Worm (Caenorhabditis elegans) whole organism, L4 larva: ENCODE measurements around the gene dmd-5.

Experiments
- F44E2.7 ChIP-seq: fragments of 200-800 bp; sonication (Bioruptor generic); IDR thresholded peaks from 2 replicates; pipeline ENCODE4 v2.1.2; 2022; ENCODE audit warnings: missing genetic modification characterization, missing compliant biosample characterization
- T20F7.1 ChIP-seq: fragments of 200-800 bp; sonication (Bioruptor generic); optimal IDR thresholded peaks from 2 replicates; lab custom pipeline; 2018; ENCODE audit warnings: mild to moderate bottlenecking, missing genetic modification characterization, missing compliant biosample characterization
- T26A8.4 ChIP-seq: fragments of 200-800 bp; sonication (Bioruptor generic); IDR thresholded peaks from 2 replicates; pipeline ENCODE4 v1.3.6; 2022; ENCODE audit warnings: missing genetic modification characterization, missing compliant biosample characterization
- Y48G9A.11 ChIP-seq: fragments of 200-800 bp; sonication (Bioruptor generic); IDR thresholded peaks from 2 replicates; pipeline ENCODE4 v1.3.6; 2022; ENCODE audit warnings: missing genetic modification reagents, missing genetic modification characterization, missing compliant biosample characterization
- ZK337.2 ChIP-seq: fragments of 200-800 bp; sonication (Bioruptor generic); IDR thresholded peaks from 2 replicates; pipeline ENCODE4 v1.3.6; 2022; ENCODE audit warnings: missing genetic modification reagents, missing genetic modification characterization, missing compliant biosample characterization
- aha-1 ChIP-seq: fragments of 150-350 bp; peaks from one replicate; lab custom pipeline; 2014; ENCODE audit warnings: missing biosample characterization, missing genetic modification characterization
- ama-1 ChIP-seq: fragments of 150-350 bp; optimal IDR thresholded peaks from 2 replicates; lab custom pipeline; 2014; ENCODE audit warnings: inconsistent platforms, mixed read lengths
- arid-1 ChIP-seq: fragments of 200-800 bp; sonication (Bioruptor generic); conservative IDR thresholded peaks from 2 replicates; pipeline ENCODE4 v1.3.6; 2022; ENCODE audit warnings: missing genetic modification reagents, missing genetic modification characterization, missing compliant biosample characterization
- ceh-20 ChIP-seq: fragments of 200-800 bp; sonication (Bioruptor generic); IDR thresholded peaks from 2 replicates; pipeline ENCODE4 v1.3.6; 2022; ENCODE audit warnings: missing genetic modification reagents, missing genetic modification characterization, missing compliant biosample characterization
- ceh-28 ChIP-seq: fragments of 150-350 bp; optimal IDR thresholded peaks from 2 replicates; lab custom pipeline; 2014; ENCODE audit warnings: missing biosample characterization, missing genetic modification reagents, missing genetic modification characterization
- ceh-32 ChIP-seq: sonication (generic microtip); optimal IDR thresholded peaks from 2 replicates; lab custom pipeline; 2016; ENCODE audit warnings: mild to moderate bottlenecking, missing genetic modification characterization, missing compliant biosample characterization; ENCODE audit not compliant: poor library complexity
- ctbp-1 ChIP-seq: fragments of 200-800 bp; sonication (Bioruptor generic); IDR thresholded peaks from 2 replicates; pipeline ENCODE4 v1.3.6; 2022; ENCODE audit warnings: missing genetic modification reagents, missing genetic modification characterization, missing compliant biosample characterization
- daf-12 ChIP-seq: fragments of 150-350 bp; optimal IDR thresholded peaks from 2 replicates; lab custom pipeline; 2014; ENCODE audit warnings: missing biosample characterization, missing genetic modification reagents, missing genetic modification characterization
- dmd-9 ChIP-seq: fragments of 200-800 bp; sonication (Bioruptor generic); IDR thresholded peaks from 2 replicates; pipeline ENCODE4 v1.3.6; 2022; ENCODE audit warnings: missing genetic modification reagents, missing genetic modification characterization, missing compliant biosample characterization
- dpl-1 ChIP-seq: fragments of 150-350 bp; optimal IDR thresholded peaks from 2 replicates; lab custom pipeline; 2014; ENCODE audit warnings: missing biosample characterization, missing genetic modification reagents, missing genetic modification characterization
- fos-1 ChIP-seq: fragments of 150-350 bp; optimal IDR thresholded peaks from 2 replicates; lab custom pipeline; 2014; ENCODE audit warnings: missing biosample characterization, missing genetic modification characterization
- hlh-11 ChIP-seq: fragments of 200-800 bp; sonication (Bioruptor generic); optimal IDR thresholded peaks from 2 replicates; lab custom pipeline; 2018; ENCODE audit warnings: mild to moderate bottlenecking, missing genetic modification characterization, missing compliant biosample characterization
- lim-7 ChIP-seq: fragments of 200-800 bp; sonication (Bioruptor generic); IDR thresholded peaks from 2 replicates; pipeline ENCODE4 v1.3.6; 2022; ENCODE audit warnings: missing genetic modification characterization, missing compliant biosample characterization
- lin-29 ChIP-seq: fragments of 200-800 bp; sonication (Bioruptor generic); IDR thresholded peaks from 2 replicates; pipeline ENCODE4 v1.3.6; 2022; ENCODE audit warnings: missing genetic modification reagents, missing genetic modification characterization, missing compliant biosample characterization
- lin-38 ChIP-seq: fragments of 200-800 bp; sonication (Bioruptor generic); IDR thresholded peaks from 2 replicates; pipeline ENCODE4 v1.3.6; 2022; ENCODE audit warnings: missing genetic modification reagents, missing genetic modification characterization, missing compliant biosample characterization
- lir-3 ChIP-seq: sonication (generic microtip); optimal IDR thresholded peaks from 2 replicates; lab custom pipeline; 2016; ENCODE audit warnings: mild to moderate bottlenecking, missing genetic modification characterization, missing compliant biosample characterization
- lsy-2 ChIP-seq, 2 experiments: fragments of 150-350 bp in 1 of 2; sonication (generic microtip) in 1 of 2; optimal IDR thresholded peaks; 2 replicates each; lab custom pipeline; 2014 to 2017; ENCODE audit warnings: missing biosample characterization in 2 of 2, missing genetic modification characterization in 2 of 2
- madf-9 ChIP-seq: fragments of 200-800 bp; sonication (Bioruptor generic); conservative IDR thresholded peaks from 2 replicates; pipeline ENCODE4 v1.3.6; 2022; ENCODE audit warnings: missing genetic modification reagents, missing genetic modification characterization, missing compliant biosample characterization
- mdt-29 ChIP-seq: fragments of 200-800 bp; sonication (Bioruptor generic); IDR thresholded peaks from 2 replicates; pipeline ENCODE4 v1.3.6; 2022; ENCODE audit warnings: missing genetic modification reagents, missing genetic modification characterization, missing compliant biosample characterization
- mxl-3 ChIP-seq: fragments of 200-800 bp; sonication (Bioruptor generic); optimal IDR thresholded peaks from 2 replicates; lab custom pipeline; 2018; ENCODE audit warnings: mild to moderate bottlenecking, missing genetic modification characterization, missing compliant biosample characterization
- nhr-10 ChIP-seq: fragments of 150-350 bp; optimal IDR thresholded peaks from 2 replicates; lab custom pipeline; 2014; ENCODE audit warnings: missing biosample characterization, missing genetic modification characterization
- nhr-102 ChIP-seq: sonication (generic microtip); optimal IDR thresholded peaks from 2 replicates; lab custom pipeline; 2016; ENCODE audit warnings: mild to moderate bottlenecking, missing genetic modification characterization, moderate library complexity, missing compliant biosample characterization
- nhr-28 ChIP-seq: fragments of 150-350 bp; optimal IDR thresholded peaks from 2 replicates; lab custom pipeline; 2014; ENCODE audit warnings: missing biosample characterization, missing genetic modification characterization
- nhr-41 ChIP-seq: fragments of 200-800 bp; sonication (Bioruptor generic); IDR thresholded peaks from 2 replicates; pipeline ENCODE4 v1.3.6; 2022; ENCODE audit warnings: missing genetic modification reagents, missing genetic modification characterization, missing compliant biosample characterization
- nhr-42 ChIP-seq: fragments of 200-800 bp; sonication (Bioruptor generic); IDR thresholded peaks from 2 replicates; pipeline ENCODE4 v1.3.6; 2022; ENCODE audit warnings: missing genetic modification characterization, missing compliant biosample characterization
- nhr-76 ChIP-seq: fragments of 150-350 bp; optimal IDR thresholded peaks from 2 replicates; lab custom pipeline; 2014; ENCODE audit warnings: missing biosample characterization, missing genetic modification characterization
- nhr-77 ChIP-seq: fragments of 150-350 bp; optimal IDR thresholded peaks from 2 replicates; lab custom pipeline; 2014; ENCODE audit warnings: missing biosample characterization, missing genetic modification characterization
- pha-4 ChIP-seq, 2 experiments: fragments of 150-350 bp in 1 of 2; fragments of 200-800 bp in 1 of 2; sonication (Bioruptor generic) in 1 of 2; IDR thresholded peaks in 1 of 2; optimal IDR thresholded peaks in 1 of 2; 2 replicates each; pipeline versions ENCODE4 v1.3.6 to Lab custom; 2014 to 2022; ENCODE audit warnings: missing genetic modification characterization in 2 of 2, missing genetic modification reagents in 2 of 2, missing biosample characterization in 1 of 2, missing compliant biosample characterization in 1 of 2
- pqm-1 ChIP-seq: sonication (generic microtip); optimal IDR thresholded peaks from 2 replicates; lab custom pipeline; 2017; ENCODE audit warnings: missing biosample characterization, missing genetic modification characterization
- set-16 ChIP-seq: fragments of 200-800 bp; sonication (Bioruptor generic); IDR thresholded peaks from 2 replicates; pipeline ENCODE4 v1.3.6; 2022; ENCODE audit warnings: missing genetic modification reagents, missing genetic modification characterization, missing compliant biosample characterization
- snpc-1.2 ChIP-seq: fragments of 200-800 bp; sonication (Bioruptor generic); IDR thresholded peaks from 2 replicates; pipeline ENCODE4 v1.3.6; 2022; ENCODE audit warnings: missing genetic modification reagents, missing genetic modification characterization, missing compliant biosample characterization
- spr-1 ChIP-seq: sonication (generic microtip); optimal IDR thresholded peaks from 2 replicates; lab custom pipeline; 2016; ENCODE audit warnings: mild to moderate bottlenecking, missing genetic modification characterization, missing compliant biosample characterization
- tra-1 ChIP-seq: fragments of 200-800 bp; sonication (Bioruptor generic); IDR thresholded peaks from 2 replicates; pipeline ENCODE4 v1.3.6; 2022; ENCODE audit warnings: missing genetic modification reagents, missing genetic modification characterization, missing compliant biosample characterization
- unc-130 ChIP-seq: sonication (generic microtip); optimal IDR thresholded peaks from 2 replicates; lab custom pipeline; 2016; ENCODE audit warnings: missing genetic modification reagents, missing genetic modification characterization, missing compliant biosample characterization
- unc-62 ChIP-seq, 3 experiments: fragments of 150-350 bp in 1 of 3; sonication (generic microtip); optimal IDR thresholded peaks in 2 of 3; peaks in 1 of 3; 1 replicate in 1 of 3; 2 replicates in 2 of 3; lab custom pipeline; 2014 to 2017; ENCODE audit warnings: missing biosample characterization in 3 of 3, missing genetic modification characterization in 3 of 3, missing genetic modification reagents in 3 of 3, missing genotype in 1 of 3
- vab-7 ChIP-seq: fragments of 200-800 bp; sonication (Bioruptor generic); IDR thresholded peaks from 2 replicates; pipeline ENCODE4 v1.3.6; 2022; ENCODE audit warnings: missing genetic modification reagents, missing genetic modification characterization, missing compliant biosample characterization
- zag-1 ChIP-seq: fragments of 150-350 bp; optimal IDR thresholded peaks from 2 replicates; lab custom pipeline; 2014; ENCODE audit warnings: missing biosample characterization, missing genetic modification characterization
- zfp-2 ChIP-seq: sonication (generic microtip); optimal IDR thresholded peaks from 2 replicates; lab custom pipeline; 2016; ENCODE audit warnings: mild to moderate bottlenecking, missing genetic modification characterization, missing compliant biosample characterization
- zfp-3 ChIP-seq: fragments of 200-800 bp; sonication (Bioruptor generic); conservative IDR thresholded peaks from 2 replicates; pipeline ENCODE4 v1.3.6; 2022; ENCODE audit warnings: missing genetic modification reagents, missing genetic modification characterization, missing compliant biosample characterization
- ztf-11 ChIP-seq: fragments of 150-350 bp; optimal IDR thresholded peaks from 2 replicates; lab custom pipeline; 2014; ENCODE audit warnings: missing biosample characterization, missing genetic modification characterization
- ztf-7 ChIP-seq: fragments of 150-350 bp; optimal IDR thresholded peaks from 2 replicates; lab custom pipeline; 2014; ENCODE audit warnings: missing biosample characterization, missing genetic modification characterization

Gene dmd-5

ce11 chrII:5774120-5774519 lies at the start of gene dmd-5, which contains the start of gene F10C1.1:
Gene dmd-5 (minus strand): TSS chrII:5774220.
Gene F10C1.1 (plus strand): TSS chrII:5774229.
- TF ChIP-seq unc-62 (GFP tag; optimal IDR thresholded peaks at IDR 0.05 in 1 of 2; lab: Kevin White, UChicago) (peak in 1 of 2 experiments; percentile 20), unc-62 (tag; optimal IDR thresholded peaks at IDR 0.05; lab: Kevin White, UChicago) (no peak), zag-1 (no peak)

ce11 chrII:5820282-5820762 lies 46.3 kb upstream of the dmd-5 start, which contains the start of gene ehs-1:
Gene ehs-1 (plus strand): TSS chrII:5820712.
- TF ChIP-seq mxl-3 (GFP tag; lab: Kevin White, UChicago) = no peak
- TF ChIP-seq zfp-3 (GFP tag; lab: Robert Waterston, UW) = no peak
- TF ChIP-seq lsy-2 (tag; optimal IDR thresholded peaks at IDR 0.05; lab: Kevin White, UChicago) = peak in 1 of 2 experiments; percentile 19
- TF ChIP-seq spr-1 (tag; lab: Kevin White, UChicago) = no peak
- no peak for TF ChIP-seq pha-4 (GFP tag; IDR thresholded peaks at IDR 0.05; lab: Robert Waterston, UW)
- TF ChIP-seq pha-4 (tag; optimal IDR thresholded peaks at IDR 0.05; lab: Kevin White, UChicago) = no peak
- no peak for TF ChIP-seq nhr-41 (GFP tag; lab: Robert Waterston, UW)
- peak; percentile 2 for TF ChIP-seq dpl-1 (GFP tag; lab: Kevin White, UChicago)
- no peak for TF ChIP-seq ceh-20 (GFP tag; lab: Robert Waterston, UW)
- TF ChIP-seq lim-7 (GFP tag; lab: Robert Waterston, UW) = no peak
- TF ChIP-seq ctbp-1 = 0 out of 2 replicates have a peak, but pooled peaks have one; percentile 10
- TF ChIP-seq ztf-7 (tag; lab: Kevin White, UChicago) = no peak
- TF ChIP-seq nhr-42 (GFP tag; lab: Robert Waterston, UW) = no peak
- TF ChIP-seq, all 104 proteins: peak for 3

ce11 chrII:5819655-5820054 lies 45.6 kb upstream of the dmd-5 start:
- TF ChIP-seq pqm-1 (no peak), nhr-42 (GFP tag; lab: Robert Waterston, UW) (no peak), nhr-28 (tag; lab: Kevin White, UChicago) (peak; percentile 22), ceh-32 (tag; lab: Kevin White, UChicago) (no peak), nhr-102 (tag; lab: Kevin White, UChicago) (no peak), nhr-41 (GFP tag; lab: Robert Waterston, UW) (no peak), lir-3 (tag; lab: Kevin White, UChicago) (no peak), F44E2.7 (no peak), arid-1 (GFP tag; lab: Robert Waterston, UW) (no peak), dmd-9 (GFP tag; lab: Robert Waterston, UW) (0 out of 2 replicates have a peak, but pooled peaks have one; percentile 40), set-16 (no peak), snpc-1.2 (0 out of 2 replicates have a peak, but pooled peaks have one; percentile 9), nhr-10 (tag; lab: Kevin White, UChicago) (no peak), tra-1 (GFP tag; lab: Robert Waterston, UW) (0 out of 2 replicates have a peak, but pooled peaks have one; percentile 21), T20F7.1 (GFP tag; lab: Kevin White, UChicago) (no peak), ceh-28 (tag; lab: Kevin White, UChicago) (no peak), fos-1 (tag; lab: Kevin White, UChicago) (no peak), dpl-1 (GFP tag; lab: Kevin White, UChicago) (peak; percentile 24), mdt-29 (GFP tag; lab: Robert Waterston, UW) (no peak), zfp-2 (tag; lab: Kevin White, UChicago) (no peak), ZK337.2 (GFP tag; lab: Robert Waterston, UW) (0 out of 2 replicates have a peak, but pooled peaks have one; percentile 62), hlh-11 (tag; lab: Kevin White, UChicago) (no peak), T26A8.4 (GFP tag; lab: Robert Waterston, UW) (no peak), vab-7 (GFP tag; lab: Robert Waterston, UW) (0 out of 2 replicates have a peak, but pooled peaks have one; percentile 23), lin-38 (peak; percentile 90), ama-1 (lab: Kevin White, UChicago) (no peak), daf-12 (tag; lab: Kevin White, UChicago) (no peak), aha-1 (peak; percentile 30), unc-130 (GFP tag; lab: Kevin White, UChicago) (peak; percentile 91), madf-9 (GFP tag; lab: Robert Waterston, UW) (peak; percentile 47; the same call in 1 of the 2 replicates), ztf-11 (tag; lab: Kevin White, UChicago) (no peak), nhr-77 (tag; lab: Kevin White, UChicago) (no peak), lin-29 (no peak), Y48G9A.11 (GFP tag; lab: Robert Waterston, UW) (peak; percentile 25; the same call in 1 of the 2 replicates), nhr-76 (tag; lab: Kevin White, UChicago) (no peak)
